Worm (Caenorhabditis elegans) whole organism, young adult: Measurements from ENCODE around the gene ech-3.

ENCODE experiments used
- ZK185.1 ChIP-seq: sonication (generic microtip); optimal IDR thresholded peaks from 2 replicates; lab custom pipeline; 2016; ENCODE audit warnings: mild to moderate bottlenecking, missing genetic modification characterization, missing compliant biosample characterization; ENCODE audit not compliant: poor library complexity, severe bottlenecking
- attf-3 ChIP-seq: fragments of 200-800 bp; sonication (Bioruptor generic); conservative IDR thresholded peaks from 2 replicates; pipeline ENCODE4 v1.3.6; 2022; ENCODE audit warnings: missing genetic modification reagents, missing genetic modification characterization, missing compliant biosample characterization
- attf-5 ChIP-seq: fragments of 200-800 bp; sonication (Bioruptor generic); optimal IDR thresholded peaks from 2 replicates; lab custom pipeline; 2018; ENCODE audit warnings: mild to moderate bottlenecking, missing genetic modification characterization, missing compliant biosample characterization
- ekl-4 ChIP-seq: fragments of 200-800 bp; sonication (Bioruptor generic); IDR thresholded peaks from 2 replicates; pipeline ENCODE4 v1.3.6; 2022; ENCODE audit warnings: missing genetic modification reagents, missing genetic modification characterization, missing compliant biosample characterization
- lin-35 ChIP-seq, 3 experiments: fragments of 150-350 bp in 2 of 3; sonication (generic microtip) in 1 of 3; optimal IDR thresholded peaks; 2 replicates each; lab custom pipeline; 2014 to 2018; ENCODE audit warnings: missing biosample characterization in 3 of 3, missing genetic modification characterization in 3 of 3, missing genetic modification reagents in 3 of 3
- lin-40 ChIP-seq: sonication (generic microtip); optimal IDR thresholded peaks from 2 replicates; lab custom pipeline; 2016; ENCODE audit warnings: missing genetic modification characterization, mild to moderate bottlenecking, missing compliant biosample characterization, missing genotype, missing genetic modification reagents
- lir-1 ChIP-seq: fragments of 200-800 bp; sonication (Bioruptor generic); conservative IDR thresholded peaks from 2 replicates; pipeline ENCODE4 v1.3.6; 2022; ENCODE audit warnings: missing genetic modification reagents, missing genetic modification characterization, missing compliant biosample characterization
- rec-8 ChIP-seq, 2 experiments: sonication (generic microtip); optimal IDR thresholded peaks; 2 replicates each; lab custom pipeline; 2016; ENCODE audit warnings: mild to moderate bottlenecking in 2 of 2, missing genetic modification characterization in 2 of 2, missing genetic modification reagents in 2 of 2, missing genotype in 2 of 2, missing biosample characterization in 1 of 2, missing compliant biosample characterization in 1 of 2, moderate library complexity in 1 of 2
- repo-1 ChIP-seq: sonication (generic microtip); optimal IDR thresholded peaks from 2 replicates; lab custom pipeline; 2017; ENCODE audit warnings: mild to moderate bottlenecking, missing genetic modification characterization, missing compliant biosample characterization
- zim-3 ChIP-seq: sonication (generic microtip); optimal IDR thresholded peaks from 2 replicates; lab custom pipeline; 2017; ENCODE audit warnings: mild to moderate bottlenecking, missing genetic modification characterization, moderate library complexity, missing compliant biosample characterization

DNA sequence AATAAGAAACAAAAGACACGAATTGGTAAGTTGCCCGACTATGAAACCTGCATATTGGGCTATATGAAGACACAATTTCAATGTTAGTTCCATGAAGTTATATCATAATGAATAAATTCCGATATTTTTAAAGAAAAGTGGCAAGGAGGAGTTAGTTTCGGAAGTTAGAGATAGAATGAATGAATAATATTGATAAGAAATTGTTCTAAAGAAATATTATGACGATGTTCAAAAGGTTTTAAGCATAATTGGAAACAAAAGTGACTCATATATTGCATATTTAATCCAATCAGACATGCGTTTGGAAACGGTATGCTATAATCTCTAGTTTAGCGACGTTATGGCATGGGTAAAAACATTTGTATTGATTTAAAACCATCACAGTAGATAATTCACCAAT lies 47.6 kb downstream of the ech-3 start, which contains the start of gene str-143:
- no peak for TF ChIP-seq lin-35 (GFP tag; optimal IDR thresholded peaks at IDR 0.05; lab: Kevin White, UChicago)
- no peak for TF ChIP-seq lin-40 (tag; lab: Kevin White, UChicago)
- TF ChIP-seq ekl-4 (GFP tag; lab: Robert Waterston, UW), result no peak
- TF ChIP-seq repo-1, result no peak
- TF ChIP-seq zim-3 (tag; lab: Kevin White, UChicago), result no peak
- TF ChIP-seq lir-1, result no peak
- no peak for TF ChIP-seq ZK185.1
- TF ChIP-seq attf-3 (GFP tag; lab: Robert Waterston, UW), result no peak
- no peak for TF ChIP-seq attf-5
- TF ChIP-seq rec-8 (tag; optimal IDR thresholded peaks at IDR 0.05; lab: Kevin White, UChicago), result no peak
